Worm (Caenorhabditis elegans) whole organism, mixed stage, embryonic: Measurements from ENCODE around the gene C09B8.3.

Experiments used
- ces-1 ChIP-seq: fragments of 150-350 bp; optimal IDR thresholded peaks from 2 replicates; lab custom pipeline; 2014; ENCODE audit warnings: missing biosample characterization, missing genetic modification reagents, missing genetic modification characterization
- mep-1 ChIP-seq: fragments of 150-350 bp; optimal IDR thresholded peaks from 2 replicates; lab custom pipeline; 2017; ENCODE audit warnings: missing biosample characterization, missing genetic modification reagents, missing genetic modification characterization, inconsistent platforms
- pha-4 ChIP-seq: fragments of 150-350 bp; optimal IDR thresholded peaks from 2 replicates; lab custom pipeline; 2018; ENCODE audit warnings: missing biosample characterization, missing genetic modification reagents, missing genetic modification characterization

DNA sequence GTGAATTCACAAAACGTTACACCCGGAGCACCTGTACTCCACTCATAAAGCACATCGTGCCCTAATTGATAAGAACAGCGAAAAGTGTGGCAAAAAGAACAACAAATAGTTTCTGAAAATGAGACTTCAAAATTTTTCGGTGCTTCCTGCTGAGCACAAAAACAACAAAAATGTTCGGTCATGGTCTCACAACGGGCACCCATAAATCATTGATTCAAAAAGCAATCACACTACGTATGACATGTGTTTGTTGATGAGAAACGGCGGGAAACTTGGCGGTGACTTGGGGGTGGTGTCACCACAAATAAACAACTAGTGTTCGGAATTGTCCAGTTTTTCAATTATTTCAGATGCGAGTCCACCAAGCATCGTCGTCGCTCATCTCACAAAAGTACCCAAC, 49.6 kb downstream of the C09B8.3 start:
- TF ChIP-seq mep-1 (tag; lab: Kevin White, UChicago): no peak
- TF ChIP-seq ces-1: no peak
- TF ChIP-seq pha-4 (tag; lab: Kevin White, UChicago): no peak
